Fruit fly (Drosophila melanogaster): ENCODE measurements around the gene Rint1.
A peak's percentile ranks its signal among the peaks of the same experiment; 100 is the strongest.

The Rint1 gene

dm6 chr3L:7344965-7345427, 21.6 kb downstream of the Rint1 start, which contains the start of gene Cln7 (continued):
- no peak for TF ChIP-seq psq (GFP tag; optimal IDR thresholded peaks at IDR 0.05)
- peak; percentile 35; the same call in 1 of the 2 replicates for TF ChIP-seq sob (GFP tag; IDR thresholded peaks at IDR 0.05)
- no peak; the same call in 1 of the 2 replicates for TF ChIP-seq sna (GFP tag; IDR thresholded peaks at IDR 0.05; ENCODE audit: partially characterized antibody)
- peak; percentile 25 for TF ChIP-seq CG7839 (tag; optimal IDR thresholded peaks at IDR 0.05)
- no peak for TF ChIP-seq eyg (GFP tag; optimal IDR thresholded peaks at IDR 0.05)
- no peak for TF ChIP-seq CG30431 (GFP tag; optimal IDR thresholded peaks at IDR 0.05)
- TF ChIP-seq CG3838 (GFP tag; optimal IDR thresholded peaks at IDR 0.05), result no peak
- TF ChIP-seq ssp (GFP tag; IDR thresholded peaks at IDR 0.05), result no peak
- TF ChIP-seq CG6791 (GFP tag; IDR thresholded peaks at IDR 0.05; ENCODE audit: partially characterized antibody), result peak; percentile 69; the same call in 2 of the 3 replicates
- TF ChIP-seq hth (optimal IDR thresholded peaks at IDR 0.05), result no peak
- no peak for TF ChIP-seq Hr51 (GFP tag; optimal IDR thresholded peaks at IDR 0.05)
- TF ChIP-seq ken (GFP tag; IDR thresholded peaks at IDR 0.05), result no peak; the same call in 2 of the 3 replicates
- peak; percentile 22 for TF ChIP-seq ERR (GFP tag; optimal IDR thresholded peaks at IDR 0.05)
- no peak for TF ChIP-seq lmd (GFP tag; IDR thresholded peaks at IDR 0.05)
- TF ChIP-seq CG15601 (tag; optimal IDR thresholded peaks at IDR 0.05), result peak; percentile 22
- peak; percentile 89 for TF ChIP-seq kni (GFP tag; optimal IDR thresholded peaks at IDR 0.05)
- no peak for TF ChIP-seq CG12155 (GFP tag; optimal IDR thresholded peaks at IDR 0.05)
- no peak for TF ChIP-seq CG2129 (GFP tag; IDR thresholded peaks at IDR 0.05; ENCODE audit: partially characterized antibody)
- TF ChIP-seq CG6254 (GFP tag; optimal IDR thresholded peaks at IDR 0.05), result no peak
- peak; percentile 61 for TF ChIP-seq cg (GFP tag; optimal IDR thresholded peaks at IDR 0.05)
- no peak for TF ChIP-seq CG6654 (GFP tag; optimal IDR thresholded peaks at IDR 0.05)
- TF ChIP-seq Dref (GFP tag; IDR thresholded peaks at IDR 0.05), result peak; percentile 19; the same call in 1 of the 2 replicates
- no peak for TF ChIP-seq Usf (GFP tag; optimal IDR thresholded peaks at IDR 0.05)
- peak in 1 of 2 experiments; percentile 29 for TF ChIP-seq Eip74EF (GFP tag; optimal IDR thresholded peaks at IDR 0.05)
- no peak for TF ChIP-seq Asciz (GFP tag; optimal IDR thresholded peaks at IDR 0.05)
- no peak for TF ChIP-seq danr (GFP tag; IDR thresholded peaks at IDR 0.05)
- no peak for TF ChIP-seq Poxn (GFP tag; IDR thresholded peaks at IDR 0.05)
- TF ChIP-seq yki (optimal IDR thresholded peaks at IDR 0.05), result no peak
- TF ChIP-seq Bdp1 (GFP tag; optimal IDR thresholded peaks at IDR 0.05), result no peak
- TF ChIP-seq CG14050 (GFP tag; IDR thresholded peaks at IDR 0.05), result no peak
- peak; percentile 64 for TF ChIP-seq CG3281 (GFP tag; optimal IDR thresholded peaks at IDR 0.05)
- no peak for TF ChIP-seq H2.0 (GFP tag; IDR thresholded peaks at IDR 0.05)
- no peak for TF ChIP-seq hkb (optimal IDR thresholded peaks at IDR 0.05)
- TF ChIP-seq hkb (GFP tag; IDR thresholded peaks at IDR 0.05), result peak; percentile 58
- no peak; the same call in 1 of the 2 replicates for TF ChIP-seq Nf-YA (GFP tag; IDR thresholded peaks at IDR 0.05)
- no peak for TF ChIP-seq CG33557 (GFP tag; optimal IDR thresholded peaks at IDR 0.05)
- no peak for TF ChIP-seq CG11247 (GFP tag; IDR thresholded peaks at IDR 0.05)
- no peak for TF ChIP-seq CG11093 (GFP tag; IDR thresholded peaks at IDR 0.05)
- TF ChIP-seq CG1529 (GFP tag; optimal IDR thresholded peaks at IDR 0.05), result no peak
- TF ChIP-seq oc (tag; optimal IDR thresholded peaks at IDR 0.05), result no peak
- TF ChIP-seq CG10321 (GFP tag; IDR thresholded peaks at IDR 0.05), result no peak
- TF ChIP-seq rib (GFP tag; IDR thresholded peaks at IDR 0.05), result peak; percentile 43; the same call in 1 of the 2 replicates
- no peak for TF ChIP-seq Sox100B (GFP tag; optimal IDR thresholded peaks at IDR 0.05)
- no peak for TF ChIP-seq CG15073 (GFP tag; optimal IDR thresholded peaks at IDR 0.05)
- peak; percentile 58; the same call in 1 of the 3 replicates for TF ChIP-seq Dbx (GFP tag; IDR thresholded peaks at IDR 0.05)
- TF ChIP-seq seq (GFP tag; IDR thresholded peaks at IDR 0.05), result peak; percentile 25; the same call in 1 of the 2 replicates
- no peak for TF ChIP-seq CG5953 (GFP tag; IDR thresholded peaks at IDR 0.05)
- TF ChIP-seq Spps (tag; optimal IDR thresholded peaks at IDR 0.05), result no peak
- no peak for TF ChIP-seq inv (GFP tag; IDR thresholded peaks at IDR 0.05; ENCODE audit: partially characterized antibody)
- no peak for TF ChIP-seq CG11723 (GFP tag; optimal IDR thresholded peaks at IDR 0.05)
- TF ChIP-seq slou (GFP tag; optimal IDR thresholded peaks at IDR 0.05), result no peak
- TF ChIP-seq Xrp1 (GFP tag; IDR thresholded peaks at IDR 0.05), result no peak; the same call in 1 of the 2 replicates

Measured in whole organism, embryonic.